Fruit fly (Drosophila melanogaster) whole organism, embryonic: Measurements from ENCODE around the gene rno.

Experiments used
- Aef1 ChIP-seq: fragments of 200-800 bp; sonication (Bioruptor generic); IDR thresholded peaks from 3 replicates; pipeline ENCODE4 v1.3.6; 2022; ENCODE audit warnings: missing biosample characterization, missing genetic modification characterization
- Atf6 ChIP-seq: fragments of 200-800 bp; sonication (Bioruptor generic); IDR thresholded peaks from 2 replicates; pipeline ENCODE4 v1.3.6; 2022; ENCODE audit warnings: missing biosample characterization, missing genetic modification characterization
- Blimp-1 ChIP-seq: fragments of 200-800 bp; sonication (Bioruptor generic); optimal IDR thresholded peaks from 3 replicates; lab custom pipeline; 2018; ENCODE audit warnings: missing biosample characterization, missing genetic modification characterization, mild to moderate bottlenecking, moderate library complexity, missing genetic modification reagents
- CG10654 ChIP-seq: fragments of 200-800 bp; sonication (Bioruptor generic); optimal IDR thresholded peaks from 2 replicates; lab custom pipeline; 2016; ENCODE audit warnings: missing biosample characterization, missing genetic modification characterization
- CG11093 ChIP-seq: fragments of 200-800 bp; sonication (Bioruptor generic); IDR thresholded peaks from 3 replicates; pipeline ENCODE4 v1.3.6; 2022; ENCODE audit warnings: missing biosample characterization, missing genetic modification characterization
- CG12104 ChIP-seq: fragments of 200-800 bp; sonication (Bioruptor generic); optimal IDR thresholded peaks from 3 replicates; lab custom pipeline; 2016; ENCODE audit warnings: missing biosample characterization, missing genetic modification characterization
- CG12942 ChIP-seq: fragments of 200-800 bp; sonication (Bioruptor generic); optimal IDR thresholded peaks from 3 replicates; lab custom pipeline; 2016; ENCODE audit warnings: missing biosample characterization, missing genetic modification characterization
- CG14860 ChIP-seq: fragments of 200-800 bp; sonication (Bioruptor generic); IDR thresholded peaks from 3 replicates; pipeline ENCODE4 v1.3.6; 2022; ENCODE audit warnings: missing biosample characterization, missing genetic modification characterization; ENCODE audit not compliant: partially characterized antibody
- CG15269 ChIP-seq: fragments of 200-800 bp; sonication (Bioruptor generic); optimal IDR thresholded peaks from 2 replicates; lab custom pipeline; 2018; ENCODE audit warnings: missing biosample characterization, mild to moderate bottlenecking, missing genetic modification characterization, moderate library complexity
- CG15479 ChIP-seq: fragments of 200-800 bp; sonication (Bioruptor generic); optimal IDR thresholded peaks from 3 replicates; lab custom pipeline; 2019; ENCODE audit warnings: missing biosample characterization, mild to moderate bottlenecking, missing genetic modification characterization, moderate library complexity
- CG17359 ChIP-seq: fragments of 200-800 bp; sonication (Bioruptor generic); optimal IDR thresholded peaks from 3 replicates; lab custom pipeline; 2018; ENCODE audit warnings: missing biosample characterization, mild to moderate bottlenecking, missing genetic modification characterization, moderate library complexity
- CG17385 ChIP-seq: fragments of 200-800 bp; sonication (Bioruptor generic); optimal IDR thresholded peaks from 3 replicates; lab custom pipeline; 2018; ENCODE audit warnings: missing biosample characterization, mild to moderate bottlenecking, missing genetic modification characterization
- CG17829 ChIP-seq: fragments of 200-800 bp; optimal IDR thresholded peaks from 2 replicates; lab custom pipeline; 2019; ENCODE audit warnings: missing biosample characterization, mild to moderate bottlenecking, missing genetic modification characterization, moderate library complexity
- CG30020 ChIP-seq: fragments of 200-800 bp; optimal IDR thresholded peaks from 2 replicates; lab custom pipeline; 2019; ENCODE audit warnings: missing biosample characterization, mild to moderate bottlenecking, missing genetic modification characterization, moderate library complexity
- CG34224 ChIP-seq: fragments of 200-800 bp; sonication (Bioruptor generic); IDR thresholded peaks from 3 replicates; pipeline ENCODE4 v1.3.6; 2022; ENCODE audit warnings: missing biosample characterization, missing genetic modification characterization; ENCODE audit not compliant: partially characterized antibody
- CG43689 ChIP-seq: fragments of 200-800 bp; sonication (Bioruptor generic); IDR thresholded peaks from 2 replicates; pipeline ENCODE4 v1.3.6; 2022; ENCODE audit warnings: missing biosample characterization, missing genetic modification characterization
- CG4617 ChIP-seq: fragments of 200-800 bp; sonication (Bioruptor generic); optimal IDR thresholded peaks from 3 replicates; lab custom pipeline; 2016; ENCODE audit warnings: missing biosample characterization, missing genetic modification characterization, borderline replicate concordance
- CG6813 ChIP-seq: fragments of 200-800 bp; sonication (Bioruptor generic); optimal IDR thresholded peaks from 2 replicates; lab custom pipeline; 2017; ENCODE audit warnings: missing biosample characterization, missing genetic modification characterization, mild to moderate bottlenecking, moderate library complexity, missing genetic modification reagents
- CG7357 ChIP-seq: fragments of 200-800 bp; sonication (Bioruptor generic); IDR thresholded peaks from 3 replicates; pipeline ENCODE4 v1.3.6; 2022; ENCODE audit warnings: missing biosample characterization, missing genetic modification characterization
- D19B ChIP-seq: fragments of 200-800 bp; sonication (Bioruptor generic); optimal IDR thresholded peaks from 2 replicates; lab custom pipeline; 2017; ENCODE audit warnings: missing biosample characterization, mild to moderate bottlenecking, missing genetic modification characterization
- Dp ChIP-seq: fragments of 200-800 bp; sonication (Bioruptor generic); optimal IDR thresholded peaks from 2 replicates; lab custom pipeline; 2018; ENCODE audit warnings: missing biosample characterization, mild to moderate bottlenecking, missing genetic modification characterization, moderate library complexity
- Ets65A ChIP-seq: fragments of 200-800 bp; sonication (Bioruptor generic); peaks from one replicate; lab custom pipeline; 2016; ENCODE audit warnings: missing biosample characterization, missing genetic modification characterization
- TFAM ChIP-seq: fragments of 200-800 bp; sonication (Bioruptor generic); optimal IDR thresholded peaks from 2 replicates; lab custom pipeline; 2017; ENCODE audit warnings: missing biosample characterization, missing genetic modification characterization, inconsistent platforms
- YL-1 ChIP-seq: fragments of 200-800 bp; sonication (Bioruptor generic); optimal IDR thresholded peaks from 3 replicates; lab custom pipeline; 2017; ENCODE audit warnings: missing biosample characterization, mild to moderate bottlenecking, missing genetic modification characterization
- ac ChIP-seq: fragments of 200-800 bp; sonication (Bioruptor generic); optimal IDR thresholded peaks from 3 replicates; lab custom pipeline; 2017; ENCODE audit warnings: missing biosample characterization, mild to moderate bottlenecking, missing genetic modification characterization
- ap ChIP-seq: fragments of 200-800 bp; sonication (Bioruptor generic); IDR thresholded peaks from 2 replicates; pipeline ENCODE4 v1.3.6; 2022; ENCODE audit warnings: missing biosample characterization, missing genetic modification characterization
- bab2 ChIP-seq: fragments of 200-800 bp; sonication (Bioruptor generic); optimal IDR thresholded peaks from 2 replicates; lab custom pipeline; 2016; ENCODE audit warnings: missing biosample characterization, missing genetic modification characterization
- bigmax ChIP-seq: fragments of 200-800 bp; sonication (Bioruptor generic); optimal IDR thresholded peaks from 2 replicates; lab custom pipeline; 2018; ENCODE audit warnings: missing biosample characterization, mild to moderate bottlenecking, missing genetic modification characterization
- btn ChIP-seq: fragments of 200-800 bp; sonication (Bioruptor generic); optimal IDR thresholded peaks from 2 replicates; lab custom pipeline; 2016; ENCODE audit warnings: missing biosample characterization, missing genetic modification characterization
- cato ChIP-seq: fragments of 200-800 bp; sonication (Bioruptor generic); optimal IDR thresholded peaks from 2 replicates; lab custom pipeline; 2016; ENCODE audit warnings: missing biosample characterization, missing genetic modification characterization, borderline replicate concordance
- crol ChIP-seq: fragments of 200-800 bp; sonication (Bioruptor generic); IDR thresholded peaks from 2 replicates; pipeline ENCODE4 v1.3.6; 2022; ENCODE audit warnings: missing biosample characterization, missing genetic modification characterization
- ewg ChIP-seq: fragments of 200-800 bp; sonication (Bioruptor generic); optimal IDR thresholded peaks from 3 replicates; lab custom pipeline; 2017; ENCODE audit warnings: mild to moderate bottlenecking, missing biosample characterization, missing genetic modification reagents, missing genetic modification characterization
- gfzf ChIP-seq: fragments of 200-800 bp; sonication (Bioruptor generic); optimal IDR thresholded peaks from 2 replicates; lab custom pipeline; 2016; ENCODE audit warnings: missing biosample characterization, mild to moderate bottlenecking, missing genetic modification characterization, moderate library complexity
- gsb-n ChIP-seq: fragments of 200-800 bp; sonication (Bioruptor generic); optimal IDR thresholded peaks from 3 replicates; lab custom pipeline; 2018; ENCODE audit warnings: missing biosample characterization, mild to moderate bottlenecking, missing genetic modification characterization
- gt ChIP-seq: fragments of 200-800 bp; sonication (Bioruptor generic); IDR thresholded peaks from 2 replicates; pipeline ENCODE4 v1.3.6; 2022; ENCODE audit warnings: missing biosample characterization, missing genetic modification characterization
- hbn ChIP-seq: fragments of 200-800 bp; sonication (Bioruptor generic); IDR thresholded peaks from 2 replicates; pipeline ENCODE4 v1.3.6; 2022; ENCODE audit warnings: missing biosample characterization, missing genetic modification characterization; ENCODE audit not compliant: partially characterized antibody
- lab ChIP-seq: fragments of 200-800 bp; sonication (Bioruptor generic); optimal IDR thresholded peaks from 3 replicates; lab custom pipeline; 2017; ENCODE audit warnings: missing biosample characterization, missing genetic modification characterization, mild to moderate bottlenecking, moderate library complexity, missing genetic modification reagents
- nom ChIP-seq: fragments of 200-800 bp; sonication (Bioruptor generic); optimal IDR thresholded peaks from 2 replicates; lab custom pipeline; 2017; ENCODE audit warnings: missing biosample characterization, missing genetic modification characterization, mild to moderate bottlenecking, moderate library complexity, missing genetic modification reagents
- pfk ChIP-seq: fragments of 200-800 bp; sonication (Bioruptor generic); optimal IDR thresholded peaks from 2 replicates; lab custom pipeline; 2018; ENCODE audit warnings: missing biosample characterization, mild to moderate bottlenecking, missing genetic modification characterization, moderate library complexity
- pros ChIP-seq: fragments of 200-800 bp; sonication (Bioruptor generic); optimal IDR thresholded peaks from 3 replicates; lab custom pipeline; 2019; ENCODE audit warnings: missing biosample characterization, mild to moderate bottlenecking, missing genetic modification characterization, moderate library complexity
- pzg ChIP-seq: fragments of 200-800 bp; sonication (Bioruptor generic); optimal IDR thresholded peaks from 3 replicates; lab custom pipeline; 2018; ENCODE audit warnings: missing biosample characterization, mild to moderate bottlenecking, missing genetic modification characterization, moderate library complexity
- sens-2 ChIP-seq: fragments of 200-800 bp; sonication (Bioruptor generic); IDR thresholded peaks from 2 replicates; pipeline ENCODE4 v1.3.6; 2022; ENCODE audit warnings: missing biosample characterization, missing genetic modification characterization
- seq ChIP-seq: fragments of 200-800 bp; sonication (Bioruptor generic); IDR thresholded peaks from 2 replicates; pipeline ENCODE4 v1.3.6; 2022; ENCODE audit warnings: missing biosample characterization, missing genetic modification characterization
- so ChIP-seq: fragments of 200-800 bp; sonication (Bioruptor generic); IDR thresholded peaks from 3 replicates; pipeline ENCODE4 v1.3.6; 2022; ENCODE audit warnings: missing biosample characterization, missing genetic modification characterization
- stwl ChIP-seq: fragments of 200-800 bp; sonication (Bioruptor generic); optimal IDR thresholded peaks from 3 replicates; lab custom pipeline; 2018; ENCODE audit warnings: missing biosample characterization, mild to moderate bottlenecking, missing genetic modification characterization, moderate library complexity
- tll ChIP-seq, 2 experiments: fragments of 200-800 bp in 1 of 2; fragments of >200 bp in 1 of 2; sonication (Bioruptor generic) in 1 of 2; optimal IDR thresholded peaks; 2 replicates each; lab custom pipeline; 2017 to 2019; ENCODE audit warnings: missing biosample characterization in 2 of 2, missing genetic modification characterization in 2 of 2, mild to moderate bottlenecking in 1 of 2, moderate library complexity in 1 of 2
- toy ChIP-seq: fragments of 200-800 bp; sonication (Bioruptor generic); IDR thresholded peaks from 2 replicates; pipeline ENCODE4 v1.3.6; 2022; ENCODE audit warnings: missing biosample characterization, missing genetic modification characterization
- trem ChIP-seq: fragments of 200-800 bp; optimal IDR thresholded peaks from 3 replicates; lab custom pipeline; 2019; ENCODE audit warnings: missing biosample characterization, mild to moderate bottlenecking, missing genetic modification characterization, moderate library complexity
- zen2 ChIP-seq: fragments of 200-800 bp; sonication (Bioruptor generic); IDR thresholded peaks from 3 replicates; pipeline ENCODE4 v1.3.6; 2022; ENCODE audit warnings: missing biosample characterization, missing genetic modification characterization; ENCODE audit not compliant: partially characterized antibody

The rno gene

DNA sequence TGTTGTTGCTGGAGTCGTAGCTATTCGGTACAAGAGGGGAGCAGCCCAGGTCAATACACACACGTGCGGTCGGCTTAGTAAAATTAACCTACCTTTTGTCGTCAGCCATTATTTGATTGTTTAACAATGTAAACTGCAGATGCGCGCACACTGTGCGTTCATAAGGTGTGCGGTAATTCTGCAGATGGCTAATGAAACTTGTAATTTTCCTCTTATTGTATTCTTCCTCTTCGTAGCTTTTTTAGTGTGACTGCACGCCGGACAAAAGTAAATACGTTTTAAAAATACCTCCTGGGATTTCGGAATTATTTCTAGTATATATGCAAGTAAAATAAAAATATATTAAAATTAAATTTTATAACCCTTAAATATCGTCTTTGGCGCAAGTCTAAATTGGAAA is 11.6 kb upstream of the rno start, which contains the start of gene Prp4k (continued):
- TF ChIP-seq CG34224 (no peak), toy (GFP tag; lab: Robert Waterston, UW) (no peak), trem (peak; percentile 41), pzg (GFP tag; lab: Kevin White, UChicago) (peak; percentile 50), nom (GFP tag; lab: Kevin White, UChicago) (peak; percentile 49), Atf6 (GFP tag; lab: Robert Waterston, UW) (no peak), bigmax (GFP tag; lab: Kevin White, UChicago) (peak; percentile 56), CG4617 (GFP tag; lab: Kevin White, UChicago) (peak; percentile 87), gfzf (peak; percentile 67), CG14860 (0 out of 3 replicates have a peak, but pooled peaks have one; percentile 26), ac (no peak), pfk (GFP tag; lab: Kevin White, UChicago) (no peak), Dp (GFP tag; lab: Kevin White, UChicago) (peak; percentile 4), Aef1 (GFP tag; lab: Robert Waterston, UW) (no peak), YL-1 (peak; percentile 72), stwl (tag; lab: Kevin White, UChicago) (peak; percentile 50), CG17385 (GFP tag; lab: Kevin White, UChicago) (peak; percentile 92), CG12942 (GFP tag; lab: Kevin White, UChicago) (no peak), gt (GFP tag; lab: Robert Waterston, UW) (no peak), CG17829 (tag; lab: Kevin White, UChicago) (peak; percentile 19)

dm6 chr3L:205723-206284 is 6.2 kb upstream of the rno start, which contains the start of the genes Gk1 and CG13876:
TSS of gene Gk1 (minus strand) at chr3L:205844.
TSS of gene CG13876 (plus strand) at chr3L:206134.
- TF ChIP-seq lab (GFP tag; lab: Kevin White, UChicago) (no peak), ap (GFP tag; lab: Robert Waterston, UW) (peak; percentile 89), CG14860 (no peak), CG17359 (peak; percentile 96), Ets65A (GFP tag; lab: Kevin White, UChicago) (peak; percentile 92), so (GFP tag; lab: Robert Waterston, UW) (peak; percentile 95), CG12104 (peak; percentile 93), cato (peak; percentile 78), CG43689 (GFP tag; lab: Robert Waterston, UW) (peak; percentile 84), CG7357 (GFP tag; lab: Robert Waterston, UW) (peak; percentile 76), ewg (GFP tag; lab: Kevin White, UChicago) (peak; percentile 81), CG15269 (peak; percentile 97), btn (no peak), CG30020 (tag; lab: Kevin White, UChicago) (peak; percentile 85), D19B (GFP tag; lab: Kevin White, UChicago) (peak; percentile 83), bab2 (peak; percentile 42), CG11093 (peak; percentile 76), gsb-n (tag; lab: Kevin White, UChicago) (peak; percentile 96), CG15479 (GFP tag; lab: Kevin White, UChicago) (peak; percentile 82), TFAM (GFP tag; lab: Kevin White, UChicago) (peak; percentile 63), Blimp-1 (GFP tag; lab: Kevin White, UChicago) (peak; percentile 93), seq (GFP tag; lab: Robert Waterston, UW) (peak; percentile 92), crol (GFP tag; lab: Robert Waterston, UW) (peak; percentile 63), CG10654 (peak; percentile 90), sens-2 (GFP tag; lab: Robert Waterston, UW) (peak; percentile 84), hbn (GFP tag; lab: Robert Waterston, UW) (no peak), tll (GFP tag; optimal IDR thresholded peaks at IDR 0.05; lab: Kevin White, UChicago) (peak in 1 of 2 experiments; percentile 62), zen2 (no peak), CG6813 (peak; percentile 95), pros (GFP tag; lab: Kevin White, UChicago) (peak; percentile 67)
